Fruit fly (Drosophila melanogaster) whole organism, wandering third instar larva: ENCODE results near the gene CG6271.

Experiments
- OdsH ChIP-seq: fragments of 200-800 bp; sonication (Bioruptor generic); optimal IDR thresholded peaks from 2 replicates; lab custom pipeline; 2016; ENCODE audit warnings: missing biosample characterization, mild to moderate bottlenecking, missing genetic modification characterization
- Rel ChIP-seq, 2 experiments: fragments of 200-800 bp; sonication (Bioruptor generic) in 1 of 2; optimal IDR thresholded peaks; 2 replicates in 1 of 2; 3 replicates in 1 of 2; lab custom pipeline; 2016 to 2019; ENCODE audit warnings: mild to moderate bottlenecking in 2 of 2, missing biosample characterization in 2 of 2, missing genetic modification characterization in 2 of 2, moderate library complexity in 1 of 2
- dl ChIP-seq, 2 experiments: fragments of 175-275, 200-275 bp in 1 of 2; fragments of 200-275 bp in 1 of 2; sonication (Bioruptor generic); optimal IDR thresholded peaks; lab custom pipeline; 2018; ENCODE audit warnings: mild to moderate bottlenecking in 2 of 2, missing biosample characterization in 2 of 2, missing genetic modification characterization in 2 of 2, moderate library complexity in 2 of 2; ENCODE audit not compliant: partially characterized antibody in 2 of 2, insufficient read depth in 1 of 2

CG6271 gene

dm6 chr3R:26978241-26978640 is 47.7 kb downstream of the CG6271 start, which contains the start of the genes CG14253 and CG46313:
CG14253 (plus strand) TSS chr3R:26978541.
CG46313 (plus strand) TSS chr3R:26978541.
- TF ChIP-seq Rel (GFP tag; optimal IDR thresholded peaks at IDR 0.05; lab: Kevin White, UChicago): no peak
- TF ChIP-seq Rel (tag; optimal IDR thresholded peaks at IDR 0.05; lab: Kevin White, UChicago): no peak
- TF ChIP-seq dl (GFP tag; optimal IDR thresholded peaks at IDR 0.05; lab: Kevin White, UChicago; ENCODE audit: insufficient read depth in 1 of 2, partially characterized antibody in 2 of 2): no peak
- TF ChIP-seq OdsH (GFP tag; lab: Kevin White, UChicago): no peak
- TF ChIP-seq, all 38 proteins: peak for 0
